Worm (Caenorhabditis elegans): ENCODE measurements around the gene bca-1.

- TF ChIP-seq dve-1 (tag; optimal IDR thresholded peaks at IDR 0.05): no peak
- TF ChIP-seq K09A11.1 (tag; optimal IDR thresholded peaks at IDR 0.05; ENCODE audit: insufficient read depth): no peak
- TF ChIP-seq ceh-2 (tag; optimal IDR thresholded peaks at IDR 0.05): no peak
Measured at ce11 chrX:6235443-6235842, 30.9 kb upstream of the bca-1 start, which contains the start of gene hsp-43.

All from whole organism, late embryonic.